Worm (Caenorhabditis elegans): ENCODE results near the gene repo-1.
A peak's percentile ranks its signal among the peaks of the same experiment; 100 is the strongest.

Gene repo-1

ce11 chrIV:12128708-12129107 lies 44.4 kb downstream of the repo-1 start:
- TF ChIP-seq ceh-39 (tag; optimal IDR thresholded peaks at IDR 0.05) = no peak
- no peak for TF ChIP-seq ceh-83 (GFP tag; optimal IDR thresholded peaks at IDR 0.05)
- TF ChIP-seq M03D4.4 (tag; optimal IDR thresholded peaks at IDR 0.05) = no peak
- no peak for TF ChIP-seq flh-1 (GFP tag; optimal IDR thresholded peaks at IDR 0.05)
- TF ChIP-seq drap-1 (GFP tag; optimal IDR thresholded peaks at IDR 0.05) = no peak
- TF ChIP-seq lin-13 (tag; optimal IDR thresholded peaks at IDR 0.05) = no peak
- no peak for TF ChIP-seq zip-8 (tag; optimal IDR thresholded peaks at IDR 0.05)
- TF ChIP-seq nhr-2 (tag; optimal IDR thresholded peaks at IDR 0.05) = no peak
- no peak for TF ChIP-seq lsy-2 (tag; optimal IDR thresholded peaks at IDR 0.05)
- TF ChIP-seq sptf-1 (tag; optimal IDR thresholded peaks at IDR 0.05) = no peak

ce11 chrIV:12129204-12129603 lies 44.9 kb downstream of the repo-1 start, which contains the start of gene lin-24:
Gene lin-24, plus strand, starts transcription at chrIV:12129504.
- TF ChIP-seq M03D4.4 (tag; optimal IDR thresholded peaks at IDR 0.05) = no peak
- TF ChIP-seq zip-8 (tag; optimal IDR thresholded peaks at IDR 0.05) = no peak
- no peak for TF ChIP-seq nhr-76 (tag; optimal IDR thresholded peaks at IDR 0.05)
- TF ChIP-seq ceh-43 (GFP tag; optimal IDR thresholded peaks at IDR 0.05) = no peak
- TF ChIP-seq pha-4 (tag; optimal IDR thresholded peaks at IDR 0.05) = no peak
- no peak for TF ChIP-seq nhr-2 (tag; optimal IDR thresholded peaks at IDR 0.05)
- no peak for TF ChIP-seq unc-62 (GFP tag; optimal IDR thresholded peaks at IDR 0.05)
- no peak for TF ChIP-seq mls-2 (tag; optimal IDR thresholded peaks at IDR 0.05)
- TF ChIP-seq elt-3 (tag; optimal IDR thresholded peaks at IDR 0.05) = no peak
- no peak for TF ChIP-seq sptf-1 (tag; optimal IDR thresholded peaks at IDR 0.05)
- TF ChIP-seq bed-3 (GFP tag; optimal IDR thresholded peaks at IDR 0.05) = no peak
- TF ChIP-seq cnd-1 (tag; optimal IDR thresholded peaks at IDR 0.05) = no peak
- no peak for TF ChIP-seq elt-1 (tag; optimal IDR thresholded peaks at IDR 0.05; ENCODE audit: borderline replicate concordance, insufficient read depth)
- no peak for TF ChIP-seq ces-1 (GFP tag; optimal IDR thresholded peaks at IDR 0.05)
- TF ChIP-seq ceh-39 (tag; optimal IDR thresholded peaks at IDR 0.05) = no peak
- TF ChIP-seq hlh-1 (tag; optimal IDR thresholded peaks at IDR 0.05) = no peak
- TF ChIP-seq lin-13 (tag; optimal IDR thresholded peaks at IDR 0.05) = no peak
- TF ChIP-seq unc-120 (tag; optimal IDR thresholded peaks at IDR 0.05; ENCODE audit: poor library complexity, severe bottlenecking) = no peak

ce11 chrIV:12131308-12132072 lies 47.2 kb downstream of the repo-1 start:
- TF ChIP-seq lsy-2 (tag; optimal IDR thresholded peaks at IDR 0.05) = no peak
- no peak for TF ChIP-seq nhr-2 (tag; optimal IDR thresholded peaks at IDR 0.05)
- no peak for TF ChIP-seq tbx-8 (GFP tag; optimal IDR thresholded peaks at IDR 0.05)
- TF ChIP-seq ceh-39 (tag; optimal IDR thresholded peaks at IDR 0.05) = no peak
- no peak for TF ChIP-seq mls-2 (tag; optimal IDR thresholded peaks at IDR 0.05)
- peak; percentile 68 for TF ChIP-seq ces-1 (GFP tag; optimal IDR thresholded peaks at IDR 0.05)
- no peak for TF ChIP-seq ham-2 (GFP tag; optimal IDR thresholded peaks at IDR 0.05)
- TF ChIP-seq lin-13 (tag; optimal IDR thresholded peaks at IDR 0.05) = no peak
- no peak for TF ChIP-seq nhr-76 (tag; optimal IDR thresholded peaks at IDR 0.05)

ce11 chrIV:12133776-12134175 lies 49.5 kb downstream of the repo-1 start:
- TF ChIP-seq lin-13 (tag; optimal IDR thresholded peaks at IDR 0.05) (no peak), pha-4 (tag; optimal IDR thresholded peaks at IDR 0.05) (no peak), ham-2 (GFP tag; optimal IDR thresholded peaks at IDR 0.05) (no peak), nhr-2 (tag; optimal IDR thresholded peaks at IDR 0.05) (peak; percentile 91), hlh-1 (tag; optimal IDR thresholded peaks at IDR 0.05) (no peak), lsy-2 (tag; optimal IDR thresholded peaks at IDR 0.05) (no peak)
